Worm (Caenorhabditis elegans) whole organism, young adult: ENCODE results near the gene mpz-3.

Experiments
- F10E7.11 ChIP-seq: sonication (generic microtip); optimal IDR thresholded peaks from 2 replicates; lab custom pipeline; 2017; ENCODE audit warnings: mild to moderate bottlenecking, missing genetic modification characterization, moderate library complexity, missing compliant biosample characterization
- F22D6.2 ChIP-seq: sonication (generic microtip); optimal IDR thresholded peaks from 2 replicates; lab custom pipeline; 2016; ENCODE audit warnings: mild to moderate bottlenecking, missing genetic modification characterization, missing compliant biosample characterization
- F39B2.1 ChIP-seq: fragments of 200-800 bp; sonication (Bioruptor generic); IDR thresholded peaks from 2 replicates; pipeline ENCODE4 v1.3.6; 2022; ENCODE audit warnings: missing genetic modification reagents, missing genetic modification characterization, missing compliant biosample characterization
- F52B5.7 ChIP-seq: sonication (generic microtip); optimal IDR thresholded peaks from 2 replicates; lab custom pipeline; 2016; ENCODE audit warnings: mild to moderate bottlenecking, missing genetic modification characterization, missing compliant biosample characterization
- F55B11.4 ChIP-seq: sonication (generic microtip); optimal IDR thresholded peaks from 2 replicates; lab custom pipeline; 2016; ENCODE audit warnings: missing compliant biosample characterization, missing genetic modification characterization, borderline replicate concordance; ENCODE audit not compliant: insufficient read depth
- K12H6.12 ChIP-seq: fragments of 200-800 bp; sonication (Bioruptor generic); optimal IDR thresholded peaks from 2 replicates; lab custom pipeline; 2018; ENCODE audit warnings: mild to moderate bottlenecking, missing genetic modification characterization, missing compliant biosample characterization
- T07F8.4 ChIP-seq: sonication (generic microtip); optimal IDR thresholded peaks from 2 replicates; lab custom pipeline; 2016; ENCODE audit warnings: mild to moderate bottlenecking, missing genetic modification characterization, moderate library complexity, missing compliant biosample characterization
- T26A5.8 ChIP-seq: sonication (generic microtip); optimal IDR thresholded peaks from 2 replicates; lab custom pipeline; 2016; ENCODE audit warnings: missing genetic modification characterization, missing compliant biosample characterization
- Y53F4B.3 ChIP-seq: fragments of 200-800 bp; sonication (Bioruptor generic); IDR thresholded peaks from 2 replicates; pipeline ENCODE4 v1.3.6; 2022; ENCODE audit warnings: missing genetic modification reagents, missing genetic modification characterization, missing compliant biosample characterization
- Y53G8AR.9 ChIP-seq: fragments of 200-800 bp; sonication (Bioruptor generic); conservative IDR thresholded peaks from 2 replicates; pipeline ENCODE4 v1.3.6; 2022; ENCODE audit warnings: missing genetic modification reagents, missing genetic modification characterization, missing compliant biosample characterization
- Y67H2A.10 ChIP-seq: fragments of 200-800 bp; sonication (Bioruptor generic); conservative IDR thresholded peaks from 2 replicates; pipeline ENCODE4 v1.3.6; 2022; ENCODE audit warnings: missing genetic modification reagents, missing genetic modification characterization, missing compliant biosample characterization
- Y79H2A.3 ChIP-seq: fragments of 200-800 bp; sonication (Bioruptor generic); conservative IDR thresholded peaks from 2 replicates; pipeline ENCODE4 v1.3.6; 2022; ENCODE audit warnings: missing genetic modification reagents, missing genetic modification characterization, missing compliant biosample characterization
- Y95B8A.8 ChIP-seq: fragments of 200-800 bp; sonication (Bioruptor generic); IDR thresholded peaks from 2 replicates; pipeline ENCODE4 v1.3.6; 2022; ENCODE audit warnings: missing genetic modification reagents, missing genetic modification characterization, missing compliant biosample characterization
- athp-1 ChIP-seq: sonication (generic microtip); optimal IDR thresholded peaks from 2 replicates; lab custom pipeline; 2017; ENCODE audit warnings: mild to moderate bottlenecking, missing genetic modification characterization, missing compliant biosample characterization
- attf-6 ChIP-seq: fragments of 200-800 bp; sonication (Bioruptor generic); IDR thresholded peaks from 2 replicates; pipeline ENCODE4 v1.3.6; 2022; ENCODE audit warnings: missing genetic modification reagents, missing genetic modification characterization, missing compliant biosample characterization
- cebp-1 ChIP-seq, 2 experiments: fragments of 200-800 bp in 1 of 2; sonication (Bioruptor generic) in 1 of 2; sonication (generic microtip) in 1 of 2; IDR thresholded peaks in 1 of 2; optimal IDR thresholded peaks in 1 of 2; 2 replicates each; pipeline versions ENCODE4 v1.3.6 to Lab custom; 2017 to 2022; ENCODE audit warnings: missing compliant biosample characterization in 2 of 2, missing genetic modification characterization in 2 of 2, mild to moderate bottlenecking in 1 of 2, missing genetic modification reagents in 1 of 2, moderate library complexity in 1 of 2
- ceh-100 ChIP-seq: fragments of 200-800 bp; sonication (Bioruptor generic); IDR thresholded peaks from 2 replicates; pipeline ENCODE4 v1.3.6; 2022; ENCODE audit warnings: missing genetic modification reagents, missing genetic modification characterization, missing compliant biosample characterization
- ceh-58 ChIP-seq: fragments of 200-800 bp; sonication (Bioruptor generic); IDR thresholded peaks from 2 replicates; pipeline ENCODE4 v1.3.6; 2022; ENCODE audit warnings: missing genetic modification characterization, missing compliant biosample characterization
- chd-7 ChIP-seq: sonication (generic microtip); optimal IDR thresholded peaks from 2 replicates; lab custom pipeline; 2016; ENCODE audit warnings: mild to moderate bottlenecking, missing genetic modification characterization, moderate library complexity, missing compliant biosample characterization
- dox-1 ChIP-seq: fragments of 200-800 bp; sonication (Bioruptor generic); IDR thresholded peaks from 2 replicates; pipeline ENCODE4 v1.3.6; 2022; ENCODE audit warnings: missing genetic modification reagents, missing genetic modification characterization, missing compliant biosample characterization
- egl-18 ChIP-seq: fragments of 200-800 bp; sonication (Bioruptor generic); IDR thresholded peaks from 2 replicates; pipeline ENCODE4 v1.3.6; 2022; ENCODE audit warnings: missing genetic modification reagents, missing genetic modification characterization, missing compliant biosample characterization
- egl-44 ChIP-seq: fragments of 200-800 bp; sonication (Bioruptor generic); IDR thresholded peaks from 2 replicates; pipeline ENCODE4 v1.3.6; 2022; ENCODE audit warnings: missing genetic modification reagents, missing genetic modification characterization, missing compliant biosample characterization
- egrh-3 ChIP-seq: fragments of 200-800 bp; sonication (Bioruptor generic); IDR thresholded peaks from 2 replicates; pipeline ENCODE4 v1.3.6; 2022; ENCODE audit warnings: missing genetic modification reagents, missing genetic modification characterization, missing compliant biosample characterization
- gei-17 ChIP-seq: fragments of 200-800 bp; sonication (Bioruptor generic); optimal IDR thresholded peaks from 2 replicates; lab custom pipeline; 2018; ENCODE audit warnings: mild to moderate bottlenecking, missing genetic modification characterization, missing compliant biosample characterization
- him-1 ChIP-seq: sonication (generic microtip); optimal IDR thresholded peaks from 2 replicates; lab custom pipeline; 2016; ENCODE audit warnings: missing genotype, missing genetic modification reagents, missing genetic modification characterization, missing compliant biosample characterization
- hmg-1.2 ChIP-seq: fragments of 200-800 bp; sonication (Bioruptor generic); IDR thresholded peaks from 2 replicates; pipeline ENCODE4 v1.3.6; 2022; ENCODE audit warnings: missing genetic modification reagents, missing genetic modification characterization, missing compliant biosample characterization
- hrde-1 ChIP-seq: sonication (generic microtip); optimal IDR thresholded peaks from 2 replicates; lab custom pipeline; 2016; ENCODE audit warnings: missing genetic modification characterization, mild to moderate bottlenecking, missing compliant biosample characterization, moderate library complexity, missing genotype, missing genetic modification reagents, borderline replicate concordance
- lag-1 ChIP-seq: fragments of 200-800 bp; sonication (Bioruptor generic); IDR thresholded peaks from 2 replicates; pipeline ENCODE4 v1.3.6; 2022; ENCODE audit warnings: missing genetic modification reagents, missing genetic modification characterization, missing compliant biosample characterization
- lin-35 ChIP-seq, 3 experiments: fragments of 150-350 bp in 2 of 3; sonication (generic microtip) in 1 of 3; optimal IDR thresholded peaks; 2 replicates each; lab custom pipeline; 2014 to 2018; ENCODE audit warnings: missing biosample characterization in 3 of 3, missing genetic modification characterization in 3 of 3, missing genetic modification reagents in 3 of 3
- lin-54 ChIP-seq: fragments of 200-800 bp; sonication (Bioruptor generic); optimal IDR thresholded peaks from 2 replicates; lab custom pipeline; 2018; ENCODE audit warnings: mild to moderate bottlenecking, missing genetic modification characterization, missing compliant biosample characterization
- madf-6 ChIP-seq: fragments of 200-800 bp; sonication (Bioruptor generic); IDR thresholded peaks from 2 replicates; pipeline ENCODE4 v1.3.6; 2022; ENCODE audit warnings: missing genetic modification reagents, missing genetic modification characterization, missing compliant biosample characterization
- madf-8 ChIP-seq: fragments of 200-800 bp; sonication (Bioruptor generic); conservative IDR thresholded peaks from 2 replicates; pipeline ENCODE4 v1.3.6; 2022; ENCODE audit warnings: missing genetic modification reagents, missing genetic modification characterization, missing compliant biosample characterization
- mcd-1 ChIP-seq: fragments of 200-800 bp; sonication (Bioruptor generic); IDR thresholded peaks from 2 replicates; pipeline ENCODE4 v1.3.6; 2022; ENCODE audit warnings: missing genetic modification reagents, missing genetic modification characterization, missing compliant biosample characterization
- mxl-1 ChIP-seq: sonication (generic microtip); optimal IDR thresholded peaks from 2 replicates; lab custom pipeline; 2016; ENCODE audit warnings: missing genetic modification characterization, missing compliant biosample characterization
- nfyb-1 ChIP-seq: fragments of 200-800 bp; sonication (Bioruptor generic); IDR thresholded peaks from 2 replicates; pipeline ENCODE4 v1.3.6; 2022; ENCODE audit warnings: missing genetic modification reagents, missing genetic modification characterization, missing compliant biosample characterization
- nhr-80 ChIP-seq: sonication (generic microtip); optimal IDR thresholded peaks from 2 replicates; lab custom pipeline; 2016; ENCODE audit warnings: missing genetic modification characterization, missing compliant biosample characterization
- nhr-90 ChIP-seq: sonication (generic microtip); optimal IDR thresholded peaks from 2 replicates; lab custom pipeline; 2016; ENCODE audit warnings: missing genotype, mild to moderate bottlenecking, missing genetic modification characterization, missing compliant biosample characterization
- snpc-1.3 ChIP-seq: sonication (generic microtip); optimal IDR thresholded peaks from 2 replicates; lab custom pipeline; 2017; ENCODE audit warnings: missing genetic modification characterization, mild to moderate bottlenecking, missing compliant biosample characterization, antibody characterized with exemption, moderate library complexity, missing genotype, missing genetic modification reagents; ENCODE audit not compliant: insufficient read depth
- somi-1 ChIP-seq: fragments of 200-800 bp; sonication (Bioruptor generic); optimal IDR thresholded peaks from 2 replicates; lab custom pipeline; 2018; ENCODE audit warnings: mild to moderate bottlenecking, missing genetic modification characterization, missing compliant biosample characterization
- sptf-2 ChIP-seq: fragments of 200-800 bp; sonication (Bioruptor generic); optimal IDR thresholded peaks from 2 replicates; lab custom pipeline; 2018; ENCODE audit warnings: mild to moderate bottlenecking, missing genetic modification characterization, missing compliant biosample characterization
- tbx-9 ChIP-seq: sonication (generic microtip); optimal IDR thresholded peaks from 2 replicates; lab custom pipeline; 2016; ENCODE audit warnings: borderline replicate concordance, missing genetic modification characterization, inconsistent platforms, missing compliant biosample characterization
- unc-62 ChIP-seq: fragments of 150-350 bp; optimal IDR thresholded peaks from 2 replicates; lab custom pipeline; 2014; ENCODE audit warnings: missing biosample characterization, missing genetic modification reagents, missing genetic modification characterization
- xnd-1 ChIP-seq: sonication (generic microtip); optimal IDR thresholded peaks from 2 replicates; lab custom pipeline; 2016; ENCODE audit warnings: missing genotype, missing genetic modification reagents, missing genetic modification characterization, missing compliant biosample characterization
- ztf-18 ChIP-seq: sonication (generic microtip); optimal IDR thresholded peaks from 2 replicates; lab custom pipeline; 2016; ENCODE audit warnings: missing genotype, mild to moderate bottlenecking, missing genetic modification characterization, missing compliant biosample characterization
- ztf-25 ChIP-seq: fragments of 200-800 bp; sonication (Bioruptor generic); IDR thresholded peaks from 2 replicates; pipeline ENCODE4 v1.3.6; 2022; ENCODE audit warnings: missing genetic modification reagents, missing genetic modification characterization, missing compliant biosample characterization
- ztf-26 ChIP-seq: sonication (generic microtip); optimal IDR thresholded peaks from 2 replicates; lab custom pipeline; 2017; ENCODE audit warnings: missing genetic modification characterization, missing compliant biosample characterization
- ztf-28 ChIP-seq: fragments of 200-800 bp; sonication (Bioruptor generic); IDR thresholded peaks from 2 replicates; pipeline ENCODE4 v1.3.6; 2022; ENCODE audit warnings: missing genetic modification reagents, missing genetic modification characterization, missing compliant biosample characterization
- ztf-3 ChIP-seq: fragments of 200-800 bp; sonication (Bioruptor generic); optimal IDR thresholded peaks from 2 replicates; lab custom pipeline; 2018; ENCODE audit warnings: mild to moderate bottlenecking, missing genetic modification characterization, missing compliant biosample characterization
- ztf-6 ChIP-seq: fragments of 200-800 bp; sonication (Bioruptor generic); IDR thresholded peaks from 2 replicates; pipeline ENCODE4 v1.3.6; 2022; ENCODE audit warnings: missing genetic modification reagents, missing genetic modification characterization, missing compliant biosample characterization

Gene mpz-3

ce11 chrII:6591000-6591399 is 25.8 kb upstream of the mpz-3 start:
- no peak for TF ChIP-seq attf-6 (GFP tag; lab: Robert Waterston, UW)
- TF ChIP-seq xnd-1 (tag; lab: Kevin White, UChicago), result no peak
- TF ChIP-seq Y79H2A.3 (GFP tag; lab: Robert Waterston, UW), result no peak
- TF ChIP-seq somi-1 (GFP tag; lab: Kevin White, UChicago), result no peak
- no peak for TF ChIP-seq athp-1 (tag; lab: Kevin White, UChicago)
- TF ChIP-seq F22D6.2, result no peak
- TF ChIP-seq ceh-100 (GFP tag; lab: Robert Waterston, UW), result no peak
- no peak for TF ChIP-seq egl-44 (GFP tag; lab: Robert Waterston, UW)
- 0 out of 2 replicates have a peak, but pooled peaks have one; percentile 33 for TF ChIP-seq madf-6 (GFP tag; lab: Robert Waterston, UW)
- no peak for TF ChIP-seq ztf-28 (GFP tag; lab: Robert Waterston, UW)
- TF ChIP-seq F39B2.1, result no peak
- TF ChIP-seq mcd-1, result no peak
- TF ChIP-seq lin-35 (GFP tag; optimal IDR thresholded peaks at IDR 0.05; lab: Kevin White, UChicago), result no peak
- no peak for TF ChIP-seq egl-18 (GFP tag; lab: Robert Waterston, UW)
- 0 out of 2 replicates have a peak, but pooled peaks have one; percentile 53 for TF ChIP-seq Y95B8A.8
- no peak for TF ChIP-seq Y53F4B.3 (GFP tag; lab: Robert Waterston, UW)
- TF ChIP-seq unc-62 (GFP tag; lab: Kevin White, UChicago), result no peak
- peak; percentile 42 for TF ChIP-seq F52B5.7 (tag; lab: Kevin White, UChicago)
- TF ChIP-seq him-1 (tag; lab: Kevin White, UChicago), result no peak
- no peak for TF ChIP-seq ztf-18 (tag; lab: Kevin White, UChicago)
- peak; percentile 72; the same call in 1 of the 2 replicates for TF ChIP-seq nfyb-1 (GFP tag; lab: Robert Waterston, UW)
- 0 out of 2 replicates have a peak, but pooled peaks have one; percentile 9 for TF ChIP-seq dox-1 (GFP tag; lab: Robert Waterston, UW)
- TF ChIP-seq cebp-1 (GFP tag; IDR thresholded peaks at IDR 0.05; lab: Robert Waterston, UW), result no peak
- TF ChIP-seq cebp-1 (tag; optimal IDR thresholded peaks at IDR 0.05; lab: Kevin White, UChicago), result peak; percentile 46
- no peak for TF ChIP-seq sptf-2 (GFP tag; lab: Kevin White, UChicago)
- TF ChIP-seq egrh-3 (GFP tag; lab: Robert Waterston, UW), result no peak
- TF ChIP-seq ztf-3 (GFP tag; lab: Kevin White, UChicago), result no peak
- TF ChIP-seq nhr-80 (tag; lab: Kevin White, UChicago), result no peak
- TF ChIP-seq T26A5.8 (tag; lab: Kevin White, UChicago), result peak; percentile 54
- TF ChIP-seq F10E7.11 (tag; lab: Kevin White, UChicago), result no peak
- peak; percentile 26 for TF ChIP-seq hrde-1 (tag; lab: Kevin White, UChicago)
- TF ChIP-seq ztf-25 (GFP tag; lab: Robert Waterston, UW), result no peak
- TF ChIP-seq madf-8 (GFP tag; lab: Robert Waterston, UW), result no peak
- TF ChIP-seq lag-1, result no peak
- TF ChIP-seq hmg-1.2 (GFP tag; lab: Robert Waterston, UW), result peak; percentile 21; the same call in 1 of the 2 replicates
- TF ChIP-seq T07F8.4 (tag; lab: Kevin White, UChicago), result no peak
- no peak for TF ChIP-seq gei-17 (GFP tag; lab: Kevin White, UChicago)
- no peak for TF ChIP-seq tbx-9 (tag; lab: Kevin White, UChicago)
- no peak for TF ChIP-seq ztf-26 (tag; lab: Kevin White, UChicago)
- no peak for TF ChIP-seq F55B11.4
- peak; percentile 26 for TF ChIP-seq mxl-1 (tag; lab: Kevin White, UChicago)
- no peak for TF ChIP-seq Y53G8AR.9
- TF ChIP-seq snpc-1.3 (tag; lab: Kevin White, UChicago), result no peak
- TF ChIP-seq K12H6.12, result no peak
- TF ChIP-seq ceh-58, result no peak
- TF ChIP-seq nhr-90 (tag; lab: Kevin White, UChicago), result peak; percentile 15
- TF ChIP-seq chd-7 (tag; lab: Kevin White, UChicago), result no peak
- TF ChIP-seq lin-54, result no peak
- no peak for TF ChIP-seq Y67H2A.10
- TF ChIP-seq ztf-6 (GFP tag; lab: Robert Waterston, UW), result no peak
